Worm (Caenorhabditis elegans) whole organism, late embryonic: ENCODE measurements around the gene C31B8.1.

Source experiments
- F13H6.1 ChIP-seq: sonication (generic microtip); optimal IDR thresholded peaks from 2 replicates; lab custom pipeline; 2016; ENCODE audit warnings: missing genetic modification characterization, missing compliant biosample characterization
- ama-1 ChIP-seq: fragments of 150-350 bp; optimal IDR thresholded peaks from 2 replicates; lab custom pipeline; 2014
- ceh-18 ChIP-seq: sonication (generic microtip); optimal IDR thresholded peaks from 2 replicates; lab custom pipeline; 2016; ENCODE audit warnings: missing genetic modification characterization, missing compliant biosample characterization
- ceh-19 ChIP-seq: fragments of 200-800 bp; sonication (Bioruptor generic); optimal IDR thresholded peaks from 2 replicates; lab custom pipeline; 2018; ENCODE audit warnings: mild to moderate bottlenecking, missing genetic modification characterization, missing compliant biosample characterization
- ceh-2 ChIP-seq: sonication (generic microtip); optimal IDR thresholded peaks from 2 replicates; lab custom pipeline; 2016; ENCODE audit warnings: missing genotype, missing genetic modification characterization, missing compliant biosample characterization
- ceh-22 ChIP-seq: sonication (generic microtip); optimal IDR thresholded peaks from 2 replicates; lab custom pipeline; 2017; ENCODE audit warnings: missing biosample characterization, missing genetic modification characterization
- ceh-24 ChIP-seq: sonication (generic microtip); optimal IDR thresholded peaks from 2 replicates; lab custom pipeline; 2016; ENCODE audit warnings: mild to moderate bottlenecking, missing genetic modification characterization, missing compliant biosample characterization
- ceh-30 ChIP-seq: fragments of 150-350 bp; optimal IDR thresholded peaks from 2 replicates; lab custom pipeline; 2014; ENCODE audit warnings: missing biosample characterization, missing genetic modification characterization
- ceh-45 ChIP-seq: fragments of 200-800 bp; sonication (Bioruptor generic); IDR thresholded peaks from 2 replicates; pipeline ENCODE4 v1.3.6; 2022; ENCODE audit warnings: missing genetic modification reagents, missing genetic modification characterization, missing compliant biosample characterization
- ceh-48 ChIP-seq: sonication (generic microtip); optimal IDR thresholded peaks from 2 replicates; lab custom pipeline; 2016; ENCODE audit warnings: missing genetic modification characterization, inconsistent platforms, missing compliant biosample characterization
- ceh-6 ChIP-seq: fragments of 200-800 bp; sonication (Bioruptor generic); optimal IDR thresholded peaks from 2 replicates; lab custom pipeline; 2018; ENCODE audit warnings: mild to moderate bottlenecking, missing genetic modification characterization, missing compliant biosample characterization
- ceh-9 ChIP-seq: sonication (generic microtip); optimal IDR thresholded peaks from 2 replicates; lab custom pipeline; 2016; ENCODE audit warnings: mild to moderate bottlenecking, missing genetic modification characterization, inconsistent platforms, missing compliant biosample characterization
- che-1 ChIP-seq: sonication (generic microtip); optimal IDR thresholded peaks from 2 replicates; lab custom pipeline; 2016; ENCODE audit warnings: mild to moderate bottlenecking, missing genetic modification characterization, missing compliant biosample characterization
- dmd-4 ChIP-seq: sonication (generic microtip); optimal IDR thresholded peaks from 2 replicates; lab custom pipeline; 2016; ENCODE audit warnings: borderline replicate concordance, missing genetic modification characterization, missing compliant biosample characterization
- elt-2 ChIP-seq: sonication (generic microtip); optimal IDR thresholded peaks from 2 replicates; lab custom pipeline; 2016; ENCODE audit warnings: missing genetic modification reagents, missing genetic modification characterization, missing compliant biosample characterization
- eyg-1 ChIP-seq: sonication (generic microtip); optimal IDR thresholded peaks from 2 replicates; lab custom pipeline; 2016; ENCODE audit warnings: missing genotype, missing genetic modification characterization, missing compliant biosample characterization
- fkh-10 ChIP-seq: fragments of 150-350 bp; optimal IDR thresholded peaks from 2 replicates; lab custom pipeline; 2014; ENCODE audit warnings: missing biosample characterization, missing genetic modification reagents, missing genetic modification characterization
- fkh-6 ChIP-seq: sonication (generic microtip); optimal IDR thresholded peaks from 2 replicates; lab custom pipeline; 2016; ENCODE audit warnings: missing genetic modification characterization, missing compliant biosample characterization
- hlh-8 ChIP-seq: sonication (generic microtip); optimal IDR thresholded peaks from 2 replicates; lab custom pipeline; 2016; ENCODE audit warnings: missing genotype, missing genetic modification characterization, missing compliant biosample characterization
- lin-11 ChIP-seq: fragments of 200-800 bp; sonication (Bioruptor generic); optimal IDR thresholded peaks from 2 replicates; lab custom pipeline; 2018; ENCODE audit warnings: mild to moderate bottlenecking, missing genetic modification characterization, missing compliant biosample characterization
- mec-3 ChIP-seq: sonication (generic microtip); optimal IDR thresholded peaks from 2 replicates; lab custom pipeline; 2016; ENCODE audit warnings: borderline replicate concordance, missing genetic modification characterization, missing compliant biosample characterization
- nhr-232 ChIP-seq: sonication (generic microtip); optimal IDR thresholded peaks from 2 replicates; lab custom pipeline; 2016; ENCODE audit warnings: missing genetic modification characterization, missing compliant biosample characterization
- pat-9 ChIP-seq: fragments of 200-800 bp; sonication (Bioruptor generic); optimal IDR thresholded peaks from 2 replicates; lab custom pipeline; 2018; ENCODE audit warnings: mild to moderate bottlenecking, missing genetic modification characterization, moderate library complexity, missing compliant biosample characterization
- pax-1 ChIP-seq: fragments of 150-350 bp; optimal IDR thresholded peaks from 2 replicates; lab custom pipeline; 2014; ENCODE audit warnings: missing biosample characterization, missing genetic modification characterization
- pha-2 ChIP-seq: sonication (generic microtip); optimal IDR thresholded peaks from 2 replicates; lab custom pipeline; 2017; ENCODE audit warnings: mild to moderate bottlenecking, missing genetic modification characterization, missing compliant biosample characterization
- pha-4 ChIP-seq: fragments of 150-350 bp; optimal IDR thresholded peaks from 2 replicates; lab custom pipeline; 2018; ENCODE audit warnings: missing biosample characterization, missing genetic modification reagents, missing genetic modification characterization
- pros-1 ChIP-seq: fragments of 150-350 bp; optimal IDR thresholded peaks from 2 replicates; lab custom pipeline; 2014; ENCODE audit warnings: missing biosample characterization, missing genetic modification reagents, missing genetic modification characterization
- sdc-2 ChIP-seq: sonication (generic microtip); optimal IDR thresholded peaks from 2 replicates; lab custom pipeline; 2016; ENCODE audit warnings: missing genotype, missing genetic modification characterization, missing compliant biosample characterization
- sox-2 ChIP-seq: fragments of 200-800 bp; sonication (Bioruptor generic); IDR thresholded peaks from 2 replicates; pipeline ENCODE4 v1.3.6; 2022; ENCODE audit warnings: missing genetic modification reagents, missing genetic modification characterization, missing compliant biosample characterization
- sox-4 ChIP-seq: sonication (generic microtip); optimal IDR thresholded peaks from 2 replicates; lab custom pipeline; 2017; ENCODE audit warnings: mild to moderate bottlenecking, missing genetic modification characterization, inconsistent platforms, missing compliant biosample characterization
- syd-9 ChIP-seq: sonication (generic microtip); optimal IDR thresholded peaks from 2 replicates; lab custom pipeline; 2016; ENCODE audit warnings: mild to moderate bottlenecking, missing genetic modification characterization, moderate library complexity, missing compliant biosample characterization
- tbx-2 ChIP-seq: sonication (generic microtip); optimal IDR thresholded peaks from 2 replicates; lab custom pipeline; 2016; ENCODE audit warnings: missing genetic modification characterization, missing compliant biosample characterization
- tbx-7 ChIP-seq: sonication (generic microtip); optimal IDR thresholded peaks from 2 replicates; lab custom pipeline; 2016; ENCODE audit warnings: missing genotype, missing genetic modification characterization, missing compliant biosample characterization
- unc-3 ChIP-seq, 2 experiments: fragments of 200-800 bp in 1 of 2; sonication (Bioruptor generic) in 1 of 2; sonication (generic microtip) in 1 of 2; conservative IDR thresholded peaks in 1 of 2; optimal IDR thresholded peaks in 1 of 2; 2 replicates each; pipeline versions ENCODE4 v1.3.6 to Lab custom; 2016 to 2022; ENCODE audit warnings: missing compliant biosample characterization in 2 of 2, missing genetic modification characterization in 2 of 2, missing genetic modification reagents in 1 of 2
- unc-42 ChIP-seq: sonication (generic microtip); optimal IDR thresholded peaks from 2 replicates; lab custom pipeline; 2016; ENCODE audit warnings: missing genotype, missing genetic modification characterization, missing compliant biosample characterization
- unc-55 ChIP-seq: sonication (generic microtip); optimal IDR thresholded peaks from 2 replicates; lab custom pipeline; 2017; ENCODE audit warnings: missing biosample characterization, missing genetic modification reagents, missing genetic modification characterization
- unc-86 ChIP-seq: sonication (generic microtip); optimal IDR thresholded peaks from 2 replicates; lab custom pipeline; 2016; ENCODE audit warnings: missing genetic modification characterization, missing compliant biosample characterization
- zip-5 ChIP-seq: sonication (generic microtip); optimal IDR thresholded peaks from 2 replicates; lab custom pipeline; 2016; ENCODE audit warnings: missing genetic modification characterization, missing compliant biosample characterization
- ztf-16 ChIP-seq: sonication (generic microtip); optimal IDR thresholded peaks from 2 replicates; lab custom pipeline; 2017; ENCODE audit warnings: missing genetic modification characterization, missing compliant biosample characterization

The C31B8.1 gene

DNA sequence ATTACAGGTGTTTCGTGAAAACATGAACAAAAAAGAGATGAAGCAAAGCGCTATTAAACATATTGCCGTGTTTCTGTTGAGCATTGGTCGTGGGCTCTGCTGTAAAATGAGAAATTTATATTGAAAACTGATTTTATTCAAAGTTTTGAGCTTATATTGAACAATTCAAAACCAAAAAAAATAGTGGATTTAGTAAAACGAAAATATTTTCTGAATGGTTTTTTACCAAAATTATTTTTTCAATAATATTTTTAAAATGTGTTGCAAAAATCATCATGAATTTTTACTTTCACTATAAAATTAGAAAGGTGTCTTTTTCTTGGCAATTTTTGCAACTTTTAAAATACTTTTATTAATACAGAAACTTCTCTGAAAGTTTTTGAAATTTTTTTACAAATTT, 28.1 kb upstream of the C31B8.1 start, which contains the start of gene C31B8.7:
Gene C31B8.7, minus strand, starts transcription at position 101 of the 400 bp plus-strand sequence.
- no peak for TF ChIP-seq mec-3 (tag; lab: Kevin White, UChicago)
- no peak for TF ChIP-seq ceh-6 (GFP tag; lab: Kevin White, UChicago)
- no peak for TF ChIP-seq unc-3 (GFP tag; conservative IDR thresholded peaks at IDR 0.05; lab: Robert Waterston, UW)
- no peak for TF ChIP-seq unc-3 (tag; optimal IDR thresholded peaks at IDR 0.05; lab: Kevin White, UChicago)
- TF ChIP-seq ceh-9, result no peak
- TF ChIP-seq ceh-30 (tag; lab: Kevin White, UChicago), result no peak
- TF ChIP-seq sdc-2, result no peak
- TF ChIP-seq ceh-45 (GFP tag; lab: Robert Waterston, UW), result no peak
- no peak for TF ChIP-seq zip-5 (tag; lab: Kevin White, UChicago)
- no peak for TF ChIP-seq syd-9 (tag; lab: Kevin White, UChicago)
- TF ChIP-seq dmd-4 (tag; lab: Kevin White, UChicago), result no peak
- no peak for TF ChIP-seq tbx-7
- TF ChIP-seq unc-55 (GFP tag; lab: Kevin White, UChicago), result no peak
- no peak for TF ChIP-seq ceh-2 (tag; lab: Kevin White, UChicago)
- TF ChIP-seq pat-9 (tag; lab: Kevin White, UChicago), result no peak
- no peak for TF ChIP-seq ztf-16 (tag; lab: Kevin White, UChicago)
- TF ChIP-seq pha-2 (tag; lab: Kevin White, UChicago), result no peak
- TF ChIP-seq unc-42 (tag; lab: Kevin White, UChicago), result no peak

DNA sequence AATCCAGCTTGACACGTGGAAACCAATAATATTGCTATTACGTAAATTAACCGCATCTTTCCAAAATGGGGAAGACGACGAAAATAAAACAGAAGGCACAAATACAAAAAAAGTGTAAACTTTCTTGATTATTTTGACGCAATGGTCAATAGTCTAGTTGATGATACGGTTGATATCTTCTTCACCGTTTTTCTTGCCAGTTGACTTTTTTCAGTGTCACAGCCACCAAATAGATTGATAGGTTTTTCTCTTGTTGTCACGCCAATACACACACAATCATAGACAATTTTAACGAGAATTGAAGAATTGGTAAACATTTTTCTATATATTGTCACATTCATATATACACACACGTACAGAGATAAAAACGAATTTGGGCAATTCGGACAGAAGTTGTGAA, 21.8 kb upstream of the C31B8.1 start, which contains the start of gene zmp-3:
Gene zmp-3, minus strand, starts transcription at position 101 of the 400 bp plus-strand sequence.
- TF ChIP-seq ceh-30 (tag; lab: Kevin White, UChicago) (no peak), ama-1 (lab: Kevin White, UChicago) (no peak), ceh-48 (tag; lab: Kevin White, UChicago) (no peak), lin-11 (tag; lab: Kevin White, UChicago) (no peak), ceh-24 (tag; lab: Kevin White, UChicago) (no peak), che-1 (no peak), unc-86 (tag; lab: Kevin White, UChicago) (no peak), pax-1 (tag; lab: Kevin White, UChicago) (no peak), sox-2 (GFP tag; lab: Robert Waterston, UW) (no peak), sox-4 (tag; lab: Kevin White, UChicago) (no peak), ztf-16 (tag; lab: Kevin White, UChicago) (no peak), ceh-19 (GFP tag; lab: Kevin White, UChicago) (no peak), hlh-8 (tag; lab: Kevin White, UChicago) (no peak), ceh-6 (GFP tag; lab: Kevin White, UChicago) (no peak), F13H6.1 (tag; lab: Kevin White, UChicago) (no peak), eyg-1 (tag; lab: Kevin White, UChicago) (no peak), ceh-22 (tag; lab: Kevin White, UChicago) (no peak), fkh-6 (no peak)

DNA sequence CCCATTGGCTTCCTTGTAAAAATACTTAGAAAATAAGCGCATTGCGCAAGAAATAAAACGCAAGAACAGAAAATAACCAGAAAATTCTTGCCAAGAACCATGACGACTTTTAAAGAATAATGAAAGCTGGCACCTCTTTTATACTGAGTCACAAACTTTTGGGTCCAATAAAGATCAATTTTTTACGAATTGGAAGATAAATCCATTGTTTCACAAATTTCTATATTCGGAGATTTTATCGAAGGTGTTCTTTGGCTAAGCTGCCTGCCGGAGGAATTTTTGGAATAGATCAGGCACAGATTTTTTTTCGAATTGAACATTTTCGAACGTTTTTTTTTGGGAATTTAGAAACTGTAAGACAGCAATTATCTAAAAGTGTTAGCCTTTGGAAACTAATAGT, 18.5 kb upstream of the C31B8.1 start, which contains the start of gene C31B8.9:
Gene C31B8.9, minus strand, starts transcription at position 101 of the 400 bp plus-strand sequence.
- TF ChIP-seq ama-1 (lab: Kevin White, UChicago) (no peak), pha-4 (tag; lab: Kevin White, UChicago) (no peak), ceh-2 (tag; lab: Kevin White, UChicago) (no peak), elt-2 (tag; lab: Kevin White, UChicago) (no peak), pros-1 (tag; lab: Kevin White, UChicago) (no peak), nhr-232 (tag; lab: Kevin White, UChicago) (no peak)

DNA sequence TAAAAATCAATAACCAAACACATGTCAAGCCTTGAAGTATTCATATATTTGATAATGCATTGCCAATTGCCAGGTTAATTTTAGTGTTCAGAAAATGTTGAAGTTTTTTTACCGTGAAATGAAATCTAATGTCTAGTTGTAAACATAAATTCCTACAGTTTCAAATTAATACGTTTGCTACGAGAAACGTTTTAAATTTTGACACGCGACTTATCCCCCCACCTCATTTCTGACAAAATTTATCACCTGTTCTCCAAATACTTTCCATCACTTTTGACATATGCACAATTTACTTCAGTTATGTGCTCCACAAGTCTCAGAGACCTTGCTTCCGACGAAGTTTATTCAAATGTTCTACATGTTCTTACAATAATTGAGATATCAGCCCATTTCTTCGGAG, 17.4 kb upstream of the C31B8.1 start, which contains the start of gene srh-146:
Gene srh-146, plus strand, starts transcription at position 301 of the 400 bp plus-strand sequence.
- TF ChIP-seq elt-2 (tag; lab: Kevin White, UChicago) (no peak), ceh-18 (tag; lab: Kevin White, UChicago) (no peak), ceh-30 (tag; lab: Kevin White, UChicago) (no peak), fkh-10 (GFP tag; lab: Kevin White, UChicago) (no peak), tbx-2 (tag; lab: Kevin White, UChicago) (no peak)
- TF ChIP-seq, all 69 proteins: peak for 0
